Fruit fly (Drosophila melanogaster): ENCODE data around the gene Dpck.
A peak's percentile ranks its signal among the peaks of the same experiment; 100 is the strongest.

Dpck gene

dm6 chr3R:7088837-7089361, 6.9 kb downstream of the Dpck start (continued):
- no peak for TF ChIP-seq abd-A (tag; optimal IDR thresholded peaks at IDR 0.05)
- no peak for TF ChIP-seq hkb (optimal IDR thresholded peaks at IDR 0.05)
- 0 out of 2 replicates have a peak, but pooled peaks have one; percentile 32 for TF ChIP-seq hkb (GFP tag; IDR thresholded peaks at IDR 0.05)
- TF ChIP-seq CG16815 (GFP tag; optimal IDR thresholded peaks at IDR 0.05) = no peak
- no peak for TF ChIP-seq Jarid2 (GFP tag; optimal IDR thresholded peaks at IDR 0.05)
- peak in 1 of 2 experiments; percentile 22 for TF ChIP-seq Pdp1 (GFP tag; optimal IDR thresholded peaks at IDR 0.05)
- no peak for TF ChIP-seq CG11085 (GFP tag; IDR thresholded peaks at IDR 0.05)
- TF ChIP-seq E2f1 (GFP tag; IDR thresholded peaks at IDR 0.05) = no peak
- TF ChIP-seq Usf (GFP tag; optimal IDR thresholded peaks at IDR 0.05) = no peak
- no peak for TF ChIP-seq CG33557 (GFP tag; optimal IDR thresholded peaks at IDR 0.05)
- TF ChIP-seq CG4854 (GFP tag; optimal IDR thresholded peaks at IDR 0.05) = no peak
- TF ChIP-seq pb (GFP tag; optimal IDR thresholded peaks at IDR 0.05) = no peak
- no peak for TF ChIP-seq CG7786 (GFP tag; optimal IDR thresholded peaks at IDR 0.05)
- no peak for TF ChIP-seq HLHmδ (GFP tag; optimal IDR thresholded peaks at IDR 0.05)
- no peak for TF ChIP-seq CG6654 (GFP tag; optimal IDR thresholded peaks at IDR 0.05)
- no peak for TF ChIP-seq Fer1 (GFP tag; optimal IDR thresholded peaks at IDR 0.05)
- no peak for TF ChIP-seq Xrp1 (GFP tag; IDR thresholded peaks at IDR 0.05)
- TF ChIP-seq mirr (GFP tag; optimal IDR thresholded peaks at IDR 0.05) = no peak
- TF ChIP-seq tin (GFP tag; optimal IDR thresholded peaks at IDR 0.05) = no peak
- TF ChIP-seq knrl (GFP tag; IDR thresholded peaks at IDR 0.05; ENCODE audit: partially characterized antibody) = 0 out of 3 replicates have a peak, but pooled peaks have one; percentile 18
- 0 out of 2 replicates have a peak, but pooled peaks have one; percentile 22 for TF ChIP-seq Bgb (GFP tag; IDR thresholded peaks at IDR 0.05; ENCODE audit: partially characterized antibody)
- TF ChIP-seq yki (optimal IDR thresholded peaks at IDR 0.05) = no peak
- TF ChIP-seq CG7372 (GFP tag; IDR thresholded peaks at IDR 0.05) = no peak
- no peak for TF ChIP-seq corto (GFP tag; optimal IDR thresholded peaks at IDR 0.05)
- TF ChIP-seq Hmx (GFP tag; optimal IDR thresholded peaks at IDR 0.05) = no peak
- TF ChIP-seq danr (GFP tag; IDR thresholded peaks at IDR 0.05) = no peak
- no peak for TF ChIP-seq CG15011 (GFP tag; optimal IDR thresholded peaks at IDR 0.05)
- peak; percentile 67 for TF ChIP-seq Med (GFP tag)
- no peak for TF ChIP-seq TFAM (GFP tag; optimal IDR thresholded peaks at IDR 0.05)
- peak; percentile 79 for TF ChIP-seq pros (GFP tag; optimal IDR thresholded peaks at IDR 0.05)
- no peak for TF ChIP-seq E2f2 (GFP tag; IDR thresholded peaks at IDR 0.05)
- TF ChIP-seq chm (GFP tag; IDR thresholded peaks at IDR 0.05) = 0 out of 2 replicates have a peak, but pooled peaks have one; percentile 47
- no peak for TF ChIP-seq cato (GFP tag; optimal IDR thresholded peaks at IDR 0.05; ENCODE audit: borderline replicate concordance)
- TF ChIP-seq CHES-1-like (GFP tag; optimal IDR thresholded peaks at IDR 0.05) = no peak
- no peak for TF ChIP-seq CG7987 (GFP tag; optimal IDR thresholded peaks at IDR 0.05)
- no peak for TF ChIP-seq Atf3 (GFP tag; optimal IDR thresholded peaks at IDR 0.05)
- TF ChIP-seq CG14860 (GFP tag; IDR thresholded peaks at IDR 0.05; ENCODE audit: partially characterized antibody) = no peak
- TF ChIP-seq zen (tag; optimal IDR thresholded peaks at IDR 0.05) = no peak
- TF ChIP-seq Dbx (GFP tag; IDR thresholded peaks at IDR 0.05) = 0 out of 3 replicates have a peak, but pooled peaks have one; percentile 23
- TF ChIP-seq gro (GFP tag; optimal IDR thresholded peaks at IDR 0.05) = no peak
- no peak for TF ChIP-seq bcd (GFP tag; optimal IDR thresholded peaks at IDR 0.05)
- no peak for TF ChIP-seq CG6854 (GFP tag; optimal IDR thresholded peaks at IDR 0.05)
- no peak for TF ChIP-seq CG3281 (GFP tag; optimal IDR thresholded peaks at IDR 0.05)
- TF ChIP-seq Rfx (GFP tag; IDR thresholded peaks at IDR 0.05) = 0 out of 2 replicates have a peak, but pooled peaks have one; percentile 8
- TF ChIP-seq H2.0 (GFP tag; IDR thresholded peaks at IDR 0.05) = peak; percentile 5; the same call in 1 of the 2 replicates
- TF ChIP-seq MESR4 (GFP tag; optimal IDR thresholded peaks at IDR 0.05) = no peak
- TF ChIP-seq zf30C (GFP tag; optimal IDR thresholded peaks at IDR 0.05) = peak; percentile 6
- TF ChIP-seq CG14441 (GFP tag; IDR thresholded peaks at IDR 0.05) = no peak
- TF ChIP-seq Dll (GFP tag; IDR thresholded peaks at IDR 0.05; ENCODE audit: partially characterized antibody) = no peak
- TF ChIP-seq NFAT (GFP tag; IDR thresholded peaks at IDR 0.05) = 0 out of 2 replicates have a peak, but pooled peaks have one; percentile 21
- peak; percentile 14 for TF ChIP-seq Hand (GFP tag; optimal IDR thresholded peaks at IDR 0.05)

All from whole organism, embryonic.